Fruit fly (Drosophila melanogaster) whole organism, embryonic: ENCODE measurements around the gene CG31717.

Source experiments
- Aef1 ChIP-seq: fragments of 200-800 bp; sonication (Bioruptor generic); IDR thresholded peaks from 3 replicates; pipeline ENCODE4 v1.3.6; 2022; ENCODE audit warnings: missing biosample characterization, missing genetic modification characterization
- CG10209 ChIP-seq: fragments of 200-800 bp; sonication (Bioruptor generic); optimal IDR thresholded peaks from 3 replicates; lab custom pipeline; 2017; ENCODE audit warnings: missing biosample characterization, mild to moderate bottlenecking, missing genetic modification characterization, missing genetic modification reagents
- CG10321 ChIP-seq: fragments of 200-800 bp; sonication (Bioruptor generic); IDR thresholded peaks from 2 replicates; pipeline ENCODE4 v1.3.6; 2022; ENCODE audit warnings: missing biosample characterization, missing genetic modification characterization
- CG11085 ChIP-seq: fragments of 200-800 bp; sonication (Bioruptor generic); IDR thresholded peaks from 2 replicates; pipeline ENCODE4 v1.3.6; 2022; ENCODE audit warnings: missing biosample characterization, missing genetic modification characterization
- CG18764 ChIP-seq: fragments of 200-800 bp; sonication (Bioruptor generic); optimal IDR thresholded peaks from 3 replicates; lab custom pipeline; 2016; ENCODE audit warnings: missing biosample characterization, missing genetic modification characterization
- CG30020 ChIP-seq: fragments of 200-800 bp; optimal IDR thresholded peaks from 2 replicates; lab custom pipeline; 2019; ENCODE audit warnings: missing biosample characterization, mild to moderate bottlenecking, missing genetic modification characterization, moderate library complexity
- CG30431 ChIP-seq: fragments of 200-800 bp; sonication (Bioruptor generic); optimal IDR thresholded peaks from 2 replicates; lab custom pipeline; 2017; ENCODE audit warnings: missing biosample characterization, missing genetic modification characterization
- CG4617 ChIP-seq: fragments of 200-800 bp; sonication (Bioruptor generic); optimal IDR thresholded peaks from 3 replicates; lab custom pipeline; 2016; ENCODE audit warnings: missing biosample characterization, missing genetic modification characterization, borderline replicate concordance
- CG9797 ChIP-seq: fragments of 200-800 bp; sonication (Bioruptor generic); optimal IDR thresholded peaks from 3 replicates; lab custom pipeline; 2018; ENCODE audit warnings: missing biosample characterization, mild to moderate bottlenecking, missing genetic modification characterization
- Camta ChIP-seq: fragments of 200-800 bp; sonication (Bioruptor generic); optimal IDR thresholded peaks from 2 replicates; lab custom pipeline; 2016; ENCODE audit warnings: missing biosample characterization, missing genetic modification characterization
- D19A ChIP-seq: fragments of 200-800 bp; optimal IDR thresholded peaks from 3 replicates; lab custom pipeline; 2019; ENCODE audit warnings: missing biosample characterization, mild to moderate bottlenecking, missing genetic modification characterization, moderate library complexity
- Deaf1 ChIP-seq: fragments of 200-800 bp; optimal IDR thresholded peaks from 3 replicates; lab custom pipeline; 2019; ENCODE audit warnings: missing biosample characterization, mild to moderate bottlenecking, missing genetic modification characterization, moderate library complexity
- Dll ChIP-seq: fragments of 200-800 bp; sonication (Bioruptor generic); IDR thresholded peaks from 4 replicates; pipeline ENCODE4 v1.3.6; 2022; ENCODE audit warnings: missing biosample characterization, missing genetic modification characterization; ENCODE audit not compliant: partially characterized antibody
- Doc3 ChIP-seq: fragments of 200-800 bp; sonication (Bioruptor generic); IDR thresholded peaks from 3 replicates; pipeline ENCODE4 v1.3.6; 2022; ENCODE audit warnings: missing biosample characterization, missing genetic modification characterization; ENCODE audit not compliant: partially characterized antibody
- E2f2 ChIP-seq: fragments of 200-800 bp; sonication (Bioruptor generic); IDR thresholded peaks from 2 replicates; pipeline ENCODE4 v1.3.6; 2022; ENCODE audit warnings: missing biosample characterization, missing genetic modification characterization
- Ets97D ChIP-seq: fragments of 200-800 bp; sonication (Bioruptor generic); optimal IDR thresholded peaks from 3 replicates; lab custom pipeline; 2016; ENCODE audit warnings: missing biosample characterization, missing genetic modification characterization
- GATAe ChIP-seq: fragments of 200-800 bp; sonication (Bioruptor generic); conservative IDR thresholded peaks from 2 replicates; pipeline ENCODE4 v1.3.6; 2022; ENCODE audit warnings: missing biosample characterization, missing genetic modification characterization
- HLH3B ChIP-seq: fragments of 200-800 bp; sonication (Bioruptor generic); IDR thresholded peaks from 2 replicates; pipeline ENCODE4 v1.3.6; 2022; ENCODE audit warnings: missing biosample characterization, missing genetic modification characterization
- Hey ChIP-seq: fragments of 200-800 bp; sonication (Bioruptor generic); optimal IDR thresholded peaks from 3 replicates; lab custom pipeline; 2018; ENCODE audit warnings: missing biosample characterization, mild to moderate bottlenecking, missing genetic modification characterization
- Hr39 ChIP-seq: fragments of >200 bp; optimal IDR thresholded peaks from 2 replicates; lab custom pipeline; 2017
- Hr51 ChIP-seq, 2 experiments: fragments of 200-800 bp; sonication (Bioruptor generic); optimal IDR thresholded peaks; 2 replicates in 1 of 2; 3 replicates in 1 of 2; lab custom pipeline; 2016 to 2018; ENCODE audit warnings: missing biosample characterization in 2 of 2, missing genetic modification characterization in 2 of 2, mild to moderate bottlenecking in 1 of 2, moderate library complexity in 1 of 2
- MBD-R2 ChIP-seq: fragments of 200-800 bp; sonication (Bioruptor generic); IDR thresholded peaks from 2 replicates; pipeline ENCODE4 v1.3.6; 2022; ENCODE audit warnings: missing biosample characterization, missing genetic modification characterization
- MESR4 ChIP-seq: fragments of 200-800 bp; sonication (Bioruptor generic); optimal IDR thresholded peaks from 2 replicates; lab custom pipeline; 2018; ENCODE audit warnings: missing biosample characterization, mild to moderate bottlenecking, missing genetic modification characterization, moderate library complexity
- Pdp1 ChIP-seq, 2 experiments: fragments of 200-800 bp; sonication (Bioruptor generic); optimal IDR thresholded peaks; 3 replicates each; lab custom pipeline; 2016; ENCODE audit warnings: missing biosample characterization in 2 of 2, missing genetic modification characterization in 2 of 2, mild to moderate bottlenecking in 1 of 2, moderate library complexity in 1 of 2
- Ptx1 ChIP-seq: fragments of 200-800 bp; sonication (Bioruptor generic); IDR thresholded peaks from 2 replicates; pipeline ENCODE4 v1.3.6; 2022; ENCODE audit warnings: missing biosample characterization, missing genetic modification characterization
- Taf1 ChIP-seq: fragments of 200-800 bp; sonication (Bioruptor generic); IDR thresholded peaks from 2 replicates; pipeline ENCODE4 v1.3.6; 2022; ENCODE audit warnings: missing biosample characterization, missing genetic modification characterization
- YL-1 ChIP-seq: fragments of 200-800 bp; sonication (Bioruptor generic); optimal IDR thresholded peaks from 3 replicates; lab custom pipeline; 2017; ENCODE audit warnings: missing biosample characterization, mild to moderate bottlenecking, missing genetic modification characterization
- bbx ChIP-seq: fragments of 200-800 bp; sonication (Bioruptor generic); IDR thresholded peaks from 2 replicates; pipeline ENCODE4 v1.3.6; 2022; ENCODE audit warnings: missing biosample characterization, missing genetic modification characterization; ENCODE audit not compliant: partially characterized antibody
- cas ChIP-seq: fragments of 200-800 bp; sonication (Bioruptor generic); IDR thresholded peaks from 2 replicates; pipeline ENCODE4 v1.3.6; 2022; ENCODE audit warnings: missing biosample characterization, missing genetic modification characterization
- cg ChIP-seq: fragments of 200-800 bp; sonication (Bioruptor generic); optimal IDR thresholded peaks from 3 replicates; lab custom pipeline; 2019; ENCODE audit warnings: missing biosample characterization, mild to moderate bottlenecking, missing genetic modification characterization, moderate library complexity
- chinmo ChIP-seq: fragments of 200-800 bp; sonication (Bioruptor generic); IDR thresholded peaks from 4 replicates; pipeline ENCODE4 v1.3.6; 2022; ENCODE audit warnings: missing biosample characterization, missing genetic modification characterization; ENCODE audit not compliant: partially characterized antibody
- ci ChIP-seq: fragments of 200-800 bp; sonication (Bioruptor generic); IDR thresholded peaks from 3 replicates; pipeline ENCODE4 v1.3.6; 2022; ENCODE audit warnings: missing biosample characterization, missing genetic modification characterization
- crp ChIP-seq, 2 experiments: fragments of 200-800 bp; sonication (Bioruptor generic); optimal IDR thresholded peaks; 2 replicates in 1 of 2; 3 replicates in 1 of 2; lab custom pipeline; 2017; ENCODE audit warnings: missing biosample characterization in 2 of 2, missing genetic modification characterization in 2 of 2, mild to moderate bottlenecking in 1 of 2, moderate library complexity in 1 of 2
- cwo ChIP-seq: fragments of 200-800 bp; sonication (Bioruptor generic); optimal IDR thresholded peaks from 3 replicates; lab custom pipeline; 2017; ENCODE audit warnings: missing biosample characterization, missing genetic modification characterization, mild to moderate bottlenecking, moderate library complexity, missing genetic modification reagents
- dm ChIP-seq: fragments of 200-800 bp; sonication (Bioruptor generic); optimal IDR thresholded peaks from 3 replicates; lab custom pipeline; 2016; ENCODE audit warnings: missing biosample characterization, missing genetic modification characterization
- dmrt11E ChIP-seq: fragments of 200-800 bp; sonication (Bioruptor generic); optimal IDR thresholded peaks from 3 replicates; lab custom pipeline; 2018; ENCODE audit warnings: missing biosample characterization, mild to moderate bottlenecking, missing genetic modification characterization, moderate library complexity
- dysf ChIP-seq: fragments of 200-800 bp; sonication (Bioruptor generic); IDR thresholded peaks from 3 replicates; pipeline ENCODE4 v1.3.6; 2022; ENCODE audit warnings: missing biosample characterization, missing genetic modification characterization
- ems ChIP-seq: fragments of 200-800 bp; sonication (Bioruptor generic); optimal IDR thresholded peaks from 3 replicates; lab custom pipeline; 2016; ENCODE audit warnings: missing biosample characterization, missing genetic modification characterization
- eve ChIP-seq, 2 experiments: fragments of >200 bp; optimal IDR thresholded peaks; 2 replicates each; lab custom pipeline; 2017; ENCODE audit warnings: missing biosample characterization in 2 of 2, missing genetic modification characterization in 2 of 2
- fd102C ChIP-seq: fragments of 200-800 bp; sonication (Bioruptor generic); optimal IDR thresholded peaks from 2 replicates; lab custom pipeline; 2018; ENCODE audit warnings: missing biosample characterization, mild to moderate bottlenecking, missing genetic modification characterization, moderate library complexity
- fru ChIP-seq: fragments of >200 bp; optimal IDR thresholded peaks from 2 replicates; lab custom pipeline; 2017
- ind ChIP-seq: fragments of 200-800 bp; sonication (Bioruptor generic); optimal IDR thresholded peaks from 3 replicates; lab custom pipeline; 2016; ENCODE audit warnings: missing biosample characterization, missing genetic modification characterization
- ken ChIP-seq: fragments of 200-800 bp; sonication (Bioruptor generic); IDR thresholded peaks from 3 replicates; pipeline ENCODE4 v1.3.6; 2022; ENCODE audit warnings: missing biosample characterization, missing genetic modification characterization
- luna ChIP-seq: fragments of 200-800 bp; sonication (Bioruptor generic); optimal IDR thresholded peaks from 2 replicates; lab custom pipeline; 2016; ENCODE audit warnings: missing biosample characterization, missing genetic modification characterization
- nerfin-1 ChIP-seq: fragments of 200-800 bp; sonication (Bioruptor generic); optimal IDR thresholded peaks from 3 replicates; lab custom pipeline; 2019; ENCODE audit warnings: missing biosample characterization, mild to moderate bottlenecking, missing genetic modification characterization, moderate library complexity
- pfk ChIP-seq: fragments of 200-800 bp; sonication (Bioruptor generic); optimal IDR thresholded peaks from 2 replicates; lab custom pipeline; 2018; ENCODE audit warnings: missing biosample characterization, mild to moderate bottlenecking, missing genetic modification characterization, moderate library complexity
- phol ChIP-seq: fragments of 200-800 bp; sonication (Bioruptor generic); optimal IDR thresholded peaks from 3 replicates; lab custom pipeline; 2018; ENCODE audit warnings: missing biosample characterization, mild to moderate bottlenecking, missing genetic modification characterization, moderate library complexity
- row ChIP-seq: fragments of 200-800 bp; sonication (Bioruptor generic); IDR thresholded peaks from 3 replicates; pipeline ENCODE4 v1.3.6; 2022; ENCODE audit warnings: missing biosample characterization, missing genetic modification characterization
- sens ChIP-seq: fragments of 200-800 bp; sonication (Bioruptor generic); peaks from one replicate; lab custom pipeline; 2016; ENCODE audit warnings: missing biosample characterization, missing genetic modification characterization
- wek ChIP-seq: fragments of 200-800 bp; sonication (Bioruptor generic); optimal IDR thresholded peaks from 3 replicates; lab custom pipeline; 2018; ENCODE audit warnings: missing biosample characterization, mild to moderate bottlenecking, missing genetic modification characterization, moderate library complexity

Gene CG31717

dm6 chr2L:10268688-10269087, 18.2 kb downstream of the CG31717 start, which contains the start of gene CG4957 (continued):
- TF ChIP-seq nerfin-1 (tag; lab: Kevin White, UChicago) (peak; percentile 9), HLH3B (GFP tag; lab: Robert Waterston, UW) (no peak), row (GFP tag; lab: Robert Waterston, UW) (no peak), cas (GFP tag; lab: Robert Waterston, UW) (no peak), Hey (tag; lab: Kevin White, UChicago) (no peak), cwo (GFP tag; lab: Kevin White, UChicago) (no peak), E2f2 (GFP tag; lab: Robert Waterston, UW) (peak; percentile 46), CG18764 (GFP tag; lab: Kevin White, UChicago) (no peak), CG11085 (GFP tag; lab: Robert Waterston, UW) (no peak), chinmo (GFP tag; lab: Robert Waterston, UW) (0 out of 4 replicates have a peak, but pooled peaks have one; percentile 25), phol (tag; lab: Kevin White, UChicago) (no peak), luna (GFP tag; lab: Kevin White, UChicago) (no peak), CG30020 (tag; lab: Kevin White, UChicago) (no peak), ken (GFP tag; lab: Robert Waterston, UW) (no peak), CG9797 (GFP tag; lab: Kevin White, UChicago) (peak; percentile 30), CG30431 (GFP tag; lab: Kevin White, UChicago) (no peak), sens (peak; percentile 53), MBD-R2 (peak; percentile 52), Ets97D (GFP tag; lab: Kevin White, UChicago) (peak; percentile 14), bbx (GFP tag; lab: Robert Waterston, UW) (no peak), ems (GFP tag; lab: Kevin White, UChicago) (no peak), dmrt11E (tag; lab: Kevin White, UChicago) (no peak), CG10209 (GFP tag; lab: Kevin White, UChicago) (no peak)

- TF ChIP-seq Taf1 (GFP tag; lab: Robert Waterston, UW) = no peak
- peak; percentile 98 for TF ChIP-seq wek (GFP tag; lab: Kevin White, UChicago)
- TF ChIP-seq CG10321 (GFP tag; lab: Robert Waterston, UW) = no peak
- TF ChIP-seq crp (GFP tag; optimal IDR thresholded peaks at IDR 0.05; lab: Kevin White, UChicago) = peak; percentile 0 to 84
- no peak for TF ChIP-seq Camta (GFP tag; lab: Kevin White, UChicago)
- no peak for TF ChIP-seq GATAe (GFP tag; lab: Robert Waterston, UW)
- TF ChIP-seq Hr51 (GFP tag; optimal IDR thresholded peaks at IDR 0.05; lab: Kevin White, UChicago) = no peak
- TF ChIP-seq row (GFP tag; lab: Robert Waterston, UW) = peak; percentile 14; the same call in 1 of the 3 replicates
- TF ChIP-seq Deaf1 (tag; lab: Kevin White, UChicago) = no peak
- TF ChIP-seq fru (lab: Kevin White, UChicago) = no peak
- no peak for TF ChIP-seq Aef1 (GFP tag; lab: Robert Waterston, UW)
- TF ChIP-seq CG30020 (tag; lab: Kevin White, UChicago) = peak; percentile 90
- TF ChIP-seq cg = peak; percentile 72
- TF ChIP-seq ind (GFP tag; lab: Kevin White, UChicago) = no peak
- peak; percentile 19 for TF ChIP-seq dm (GFP tag; lab: Kevin White, UChicago)
- peak; percentile 29 for TF ChIP-seq YL-1
- TF ChIP-seq CG9797 (GFP tag; lab: Kevin White, UChicago) = no peak
- no peak for TF ChIP-seq fd102C (GFP tag; lab: Kevin White, UChicago)
- TF ChIP-seq pfk = peak; percentile 91
- TF ChIP-seq Dll = 0 out of 4 replicates have a peak, but pooled peaks have one; percentile 29
- TF ChIP-seq Hr39 (lab: Kevin White, UChicago) = no peak
- TF ChIP-seq D19A (tag; lab: Kevin White, UChicago) = no peak
- no peak for TF ChIP-seq ci (GFP tag; lab: Robert Waterston, UW)
- TF ChIP-seq Ptx1 = no peak
- TF ChIP-seq eve (GFP tag; optimal IDR thresholded peaks at IDR 0.05; lab: Kevin White, UChicago) = peak in 1 of 2 experiments; percentile 40
- no peak for TF ChIP-seq Doc3
- peak; percentile 76 for TF ChIP-seq MBD-R2
- peak; percentile 5 for TF ChIP-seq CG4617 (GFP tag; lab: Kevin White, UChicago)
- TF ChIP-seq dysf (GFP tag; lab: Robert Waterston, UW) = no peak
- TF ChIP-seq Pdp1 (GFP tag; optimal IDR thresholded peaks at IDR 0.05; lab: Kevin White, UChicago) = peak in 1 of 2 experiments; percentile 81
- TF ChIP-seq MESR4 = peak; percentile 23
Measured at dm6 chr2L:10269854-10270253, 19.3 kb downstream of the CG31717 start, which contains the start of gene Mulk. Gene Mulk, plus strand, starts transcription at chr2L:10270051.
